Worm (Caenorhabditis elegans) whole organism, late embryonic: Measurements from ENCODE around the gene fbxa-37.

Experiments
- T23F11.4 ChIP-seq: fragments of 200-800 bp; sonication (Bioruptor generic); optimal IDR thresholded peaks from 2 replicates; lab custom pipeline; 2018; ENCODE audit warnings: mild to moderate bottlenecking, missing genetic modification characterization, missing compliant biosample characterization
- Y22D7AL.16 ChIP-seq: sonication (generic microtip); optimal IDR thresholded peaks from 2 replicates; lab custom pipeline; 2016; ENCODE audit warnings: missing genetic modification characterization, missing compliant biosample characterization
- syd-9 ChIP-seq: sonication (generic microtip); optimal IDR thresholded peaks from 2 replicates; lab custom pipeline; 2016; ENCODE audit warnings: mild to moderate bottlenecking, missing genetic modification characterization, moderate library complexity, missing compliant biosample characterization
- ztf-16 ChIP-seq: sonication (generic microtip); optimal IDR thresholded peaks from 2 replicates; lab custom pipeline; 2017; ENCODE audit warnings: missing genetic modification characterization, missing compliant biosample characterization

Gene fbxa-37

DNA sequence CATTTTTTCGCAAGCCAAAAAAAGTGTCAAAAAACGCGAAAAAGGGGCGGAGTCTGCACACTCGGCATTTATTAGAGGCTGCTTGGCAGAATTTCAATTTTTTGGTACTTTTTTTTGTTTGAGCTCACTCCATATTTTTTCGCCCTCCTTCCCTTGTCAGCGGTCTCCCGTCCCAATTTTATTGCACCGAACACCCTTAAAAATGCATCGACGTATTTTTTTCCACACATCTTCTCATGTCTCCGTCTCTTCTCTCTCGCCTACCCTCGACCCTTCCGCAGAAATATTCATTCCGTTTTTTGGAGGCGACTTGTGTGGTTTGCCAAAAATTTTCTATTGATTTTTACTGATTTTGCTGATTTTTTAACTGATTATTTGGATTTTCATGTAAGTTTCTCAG lies 41.7 kb downstream of the fbxa-37 start, which contains the start of gene Y82E9BL.18:
Gene Y82E9BL.18 (plus strand): TSS at position 301 of the 400 bp plus-strand sequence.
- TF ChIP-seq ztf-16 (tag; lab: Kevin White, UChicago) (no peak), syd-9 (no peak)

DNA sequence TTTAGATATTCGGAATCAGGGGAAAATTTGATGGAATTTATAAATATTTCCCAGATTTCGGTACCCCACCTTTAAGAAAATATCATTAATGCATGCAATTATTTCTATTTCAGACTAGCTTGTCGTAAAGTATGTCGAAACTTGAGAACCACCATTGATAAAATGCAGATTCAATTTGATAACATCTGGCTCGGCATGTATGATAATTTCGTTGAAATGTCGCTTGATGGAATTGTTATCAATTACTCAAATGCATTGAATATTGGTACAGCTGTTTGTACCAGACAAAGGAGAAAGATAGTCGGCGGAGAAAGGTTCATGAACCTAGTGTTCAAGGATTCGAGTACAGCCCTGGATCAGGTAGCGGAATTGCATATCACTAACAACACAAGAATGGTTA lies 47.1 kb downstream of the fbxa-37 start, which contains the start of gene Y82E9BL.19:
Gene Y82E9BL.19 (plus strand): TSS at position 123 of the 400 bp plus-strand sequence.
- no peak for TF ChIP-seq T23F11.4
- no peak for TF ChIP-seq Y22D7AL.16
- TF ChIP-seq, all 69 proteins: peak for 0
